Fruit fly (Drosophila melanogaster) whole organism, embryonic: Measurements from ENCODE around the gene CG2321.

ENCODE experiments used
- Abd-B ChIP-seq: fragments of 200-800 bp; sonication (Bioruptor generic); optimal IDR thresholded peaks from 2 replicates; lab custom pipeline; 2018; ENCODE audit warnings: missing biosample characterization, mild to moderate bottlenecking, missing genetic modification characterization, moderate library complexity
- Blimp-1 ChIP-seq: fragments of 200-800 bp; sonication (Bioruptor generic); optimal IDR thresholded peaks from 3 replicates; lab custom pipeline; 2018; ENCODE audit warnings: missing biosample characterization, missing genetic modification characterization, mild to moderate bottlenecking, moderate library complexity, missing genetic modification reagents
- CG10654 ChIP-seq: fragments of 200-800 bp; sonication (Bioruptor generic); optimal IDR thresholded peaks from 2 replicates; lab custom pipeline; 2016; ENCODE audit warnings: missing biosample characterization, missing genetic modification characterization
- CG12104 ChIP-seq: fragments of 200-800 bp; sonication (Bioruptor generic); optimal IDR thresholded peaks from 3 replicates; lab custom pipeline; 2016; ENCODE audit warnings: missing biosample characterization, missing genetic modification characterization
- CG13123 ChIP-seq: fragments of 200-800 bp; sonication (Bioruptor generic); optimal IDR thresholded peaks from 2 replicates; lab custom pipeline; 2016; ENCODE audit warnings: missing biosample characterization, missing genetic modification characterization
- CG13296 ChIP-seq: fragments of 200-800 bp; sonication (Bioruptor generic); optimal IDR thresholded peaks from 3 replicates; lab custom pipeline; 2018; ENCODE audit warnings: missing biosample characterization, mild to moderate bottlenecking, missing genetic modification characterization
- CG13775 ChIP-seq: fragments of 200-800 bp; sonication (Bioruptor generic); optimal IDR thresholded peaks from 3 replicates; lab custom pipeline; 2017; ENCODE audit warnings: missing biosample characterization, mild to moderate bottlenecking, missing genetic modification characterization
- CG17328 ChIP-seq: fragments of 200-800 bp; sonication (Bioruptor generic); IDR thresholded peaks from 2 replicates; pipeline ENCODE4 v1.3.6; 2022; ENCODE audit warnings: missing biosample characterization, missing genetic modification characterization
- CG2875 ChIP-seq: fragments of 200-800 bp; sonication (Bioruptor generic); optimal IDR thresholded peaks from 2 replicates; lab custom pipeline; 2017; ENCODE audit warnings: missing biosample characterization, mild to moderate bottlenecking, missing genetic modification characterization, missing genetic modification reagents
- CG32767 ChIP-seq: fragments of 200-800 bp; sonication (Bioruptor generic); IDR thresholded peaks from 2 replicates; pipeline ENCODE4 v1.3.6; 2022; ENCODE audit warnings: missing biosample characterization, missing genetic modification characterization
- CG32772 ChIP-seq: fragments of 200-800 bp; sonication (Bioruptor generic); IDR thresholded peaks from 2 replicates; pipeline ENCODE4 v1.3.6; 2022; ENCODE audit warnings: missing biosample characterization, missing genetic modification characterization
- CG33557 ChIP-seq: fragments of 200-800 bp; sonication (Bioruptor generic); optimal IDR thresholded peaks from 2 replicates; lab custom pipeline; 2019; ENCODE audit warnings: missing biosample characterization, mild to moderate bottlenecking, missing genetic modification characterization, moderate library complexity
- CG3407 ChIP-seq: fragments of 200-800 bp; sonication (Bioruptor generic); optimal IDR thresholded peaks from 2 replicates; lab custom pipeline; 2018; ENCODE audit warnings: missing biosample characterization, mild to moderate bottlenecking, missing genetic modification characterization
- CG3995 ChIP-seq: fragments of 200-800 bp; sonication (Bioruptor generic); optimal IDR thresholded peaks from 3 replicates; lab custom pipeline; 2016; ENCODE audit warnings: missing biosample characterization, missing genetic modification characterization
- CG4404 ChIP-seq: fragments of 200-800 bp; sonication (Bioruptor generic); IDR thresholded peaks from 2 replicates; pipeline ENCODE4 v1.3.6; 2022; ENCODE audit warnings: missing biosample characterization, missing genetic modification characterization
- CG4820 ChIP-seq: fragments of 200-800 bp; sonication (Bioruptor generic); optimal IDR thresholded peaks from 3 replicates; lab custom pipeline; 2016; ENCODE audit warnings: missing biosample characterization, missing genetic modification characterization
- CG6254 ChIP-seq: fragments of 200-800 bp; sonication (Bioruptor generic); optimal IDR thresholded peaks from 3 replicates; lab custom pipeline; 2017; ENCODE audit warnings: mild to moderate bottlenecking, missing biosample characterization, missing genetic modification reagents, missing genetic modification characterization
- CG6654 ChIP-seq: fragments of 200-800 bp; sonication (Bioruptor generic); optimal IDR thresholded peaks from 2 replicates; lab custom pipeline; 2017; ENCODE audit warnings: missing biosample characterization, mild to moderate bottlenecking, missing genetic modification characterization
- CG6689 ChIP-seq: fragments of 200-800 bp; sonication (Bioruptor generic); IDR thresholded peaks from 2 replicates; pipeline ENCODE4 v1.3.6; 2022; ENCODE audit warnings: missing biosample characterization, missing genetic modification characterization
- CG8281 ChIP-seq: fragments of 200-800 bp; sonication (Bioruptor generic); optimal IDR thresholded peaks from 2 replicates; lab custom pipeline; 2018; ENCODE audit warnings: missing biosample characterization, mild to moderate bottlenecking, missing genetic modification characterization, moderate library complexity
- Camta ChIP-seq: fragments of 200-800 bp; sonication (Bioruptor generic); optimal IDR thresholded peaks from 2 replicates; lab custom pipeline; 2016; ENCODE audit warnings: missing biosample characterization, missing genetic modification characterization
- CoRest ChIP-seq: fragments of 200-800 bp; sonication (Bioruptor generic); optimal IDR thresholded peaks from 3 replicates; lab custom pipeline; 2018; ENCODE audit warnings: missing biosample characterization, mild to moderate bottlenecking, missing genetic modification characterization, moderate library complexity
- Deaf1 ChIP-seq: fragments of 200-800 bp; optimal IDR thresholded peaks from 3 replicates; lab custom pipeline; 2019; ENCODE audit warnings: missing biosample characterization, mild to moderate bottlenecking, missing genetic modification characterization, moderate library complexity
- Dfd ChIP-seq, 2 experiments: fragments of >200 bp; optimal IDR thresholded peaks; 2 replicates each; lab custom pipeline; 2017; ENCODE audit warnings: missing biosample characterization in 2 of 2, missing genetic modification characterization in 2 of 2
- Dip3 ChIP-seq: fragments of 200-800 bp; sonication (Bioruptor generic); optimal IDR thresholded peaks from 3 replicates; lab custom pipeline; 2016; ENCODE audit warnings: missing biosample characterization, missing genetic modification characterization
- GATAe ChIP-seq: fragments of 200-800 bp; sonication (Bioruptor generic); conservative IDR thresholded peaks from 2 replicates; pipeline ENCODE4 v1.3.6; 2022; ENCODE audit warnings: missing biosample characterization, missing genetic modification characterization
- Kr ChIP-seq: fragments of 200-800 bp; sonication (Bioruptor generic); optimal IDR thresholded peaks from 2 replicates; lab custom pipeline; 2017; ENCODE audit warnings: missing biosample characterization, mild to moderate bottlenecking, missing genetic modification characterization
- Side ChIP-seq: fragments of 200-800 bp; sonication (Bioruptor generic); optimal IDR thresholded peaks from 2 replicates; lab custom pipeline; 2016; ENCODE audit warnings: missing biosample characterization, missing genetic modification characterization
- Sox102F ChIP-seq: fragments of 200-800 bp; sonication (Bioruptor generic); optimal IDR thresholded peaks from 2 replicates; lab custom pipeline; 2018; ENCODE audit warnings: missing biosample characterization, mild to moderate bottlenecking, missing genetic modification characterization, moderate library complexity
- abd-A ChIP-seq: fragments of 200-800 bp; sonication (Bioruptor generic); optimal IDR thresholded peaks from 3 replicates; lab custom pipeline; 2019; ENCODE audit warnings: missing biosample characterization, mild to moderate bottlenecking, missing genetic modification characterization, moderate library complexity
- aop ChIP-seq: fragments of 200-800 bp; sonication (Bioruptor generic); IDR thresholded peaks from 2 replicates; pipeline ENCODE4 v1.3.6; 2022; ENCODE audit warnings: missing biosample characterization, missing genetic modification characterization
- chif ChIP-seq, 2 experiments: fragments of 200-800 bp; sonication (Bioruptor generic); optimal IDR thresholded peaks; 3 replicates each; lab custom pipeline; 2016; ENCODE audit warnings: missing biosample characterization in 2 of 2, missing genetic modification characterization in 2 of 2
- dan ChIP-seq: fragments of 200-800 bp; sonication (Bioruptor generic); IDR thresholded peaks from 2 replicates; pipeline ENCODE4 v1.3.6; 2022; ENCODE audit warnings: missing biosample characterization, missing genetic modification characterization
- dpn ChIP-seq, 2 experiments: fragments of 200-800 bp; sonication (Bioruptor generic); optimal IDR thresholded peaks; 3 replicates each; lab custom pipeline; 2016; ENCODE audit warnings: missing biosample characterization in 2 of 2, missing genetic modification characterization in 2 of 2
- gce ChIP-seq: fragments of 200-800 bp; sonication (Bioruptor generic); IDR thresholded peaks from 3 replicates; pipeline ENCODE4 v1.3.6; 2022; ENCODE audit warnings: missing biosample characterization, missing genetic modification characterization
- grau ChIP-seq: fragments of 200-800 bp; optimal IDR thresholded peaks from 3 replicates; lab custom pipeline; 2019; ENCODE audit warnings: missing biosample characterization, mild to moderate bottlenecking, missing genetic modification characterization, moderate library complexity
- hkb ChIP-seq, 2 experiments: fragments of 200-800 bp in 1 of 2; fragments of >200 bp in 1 of 2; sonication (Bioruptor generic) in 1 of 2; IDR thresholded peaks in 1 of 2; optimal IDR thresholded peaks in 1 of 2; 2 replicates each; pipeline versions ENCODE4 v1.3.6 to Lab custom; 2017 to 2022; ENCODE audit warnings: missing biosample characterization in 1 of 2, missing genetic modification characterization in 1 of 2
- jigr1 ChIP-seq: fragments of 200-800 bp; sonication (Bioruptor generic); IDR thresholded peaks from 3 replicates; pipeline ENCODE4 v1.3.6; 2022; ENCODE audit warnings: missing biosample characterization, missing genetic modification characterization
- jing ChIP-seq: fragments of 200-800 bp; sonication (Bioruptor generic); optimal IDR thresholded peaks from 2 replicates; lab custom pipeline; 2018; ENCODE audit warnings: missing biosample characterization, mild to moderate bottlenecking, missing genetic modification characterization
- lbe ChIP-seq: fragments of 200-800 bp; sonication (Bioruptor generic); optimal IDR thresholded peaks from 2 replicates; lab custom pipeline; 2016; ENCODE audit warnings: missing biosample characterization, mild to moderate bottlenecking, missing genetic modification characterization
- lilli ChIP-seq: fragments of 200-800 bp; sonication (Bioruptor generic); optimal IDR thresholded peaks from 3 replicates; lab custom pipeline; 2016; ENCODE audit warnings: missing biosample characterization, missing genetic modification characterization
- lola ChIP-seq, 3 experiments: fragments of >200 bp in 2 of 3; fragments of 200-800 bp in 1 of 3; sonication (Bioruptor generic) in 1 of 3; optimal IDR thresholded peaks; 2 replicates each; lab custom pipeline; 2017 to 2019; ENCODE audit warnings: missing biosample characterization in 3 of 3, missing genetic modification characterization in 3 of 3, mild to moderate bottlenecking in 1 of 3, moderate library complexity in 1 of 3
- maf-S ChIP-seq: fragments of 200-800 bp; sonication (Bioruptor generic); optimal IDR thresholded peaks from 2 replicates; lab custom pipeline; 2016; ENCODE audit warnings: missing biosample characterization, missing genetic modification characterization
- sens ChIP-seq: fragments of 200-800 bp; sonication (Bioruptor generic); peaks from one replicate; lab custom pipeline; 2016; ENCODE audit warnings: missing biosample characterization, missing genetic modification characterization
- seq ChIP-seq: fragments of 200-800 bp; sonication (Bioruptor generic); IDR thresholded peaks from 2 replicates; pipeline ENCODE4 v1.3.6; 2022; ENCODE audit warnings: missing biosample characterization, missing genetic modification characterization
- slp2 ChIP-seq: fragments of 200-800 bp; sonication (Bioruptor generic); optimal IDR thresholded peaks from 2 replicates; lab custom pipeline; 2016; ENCODE audit warnings: missing biosample characterization, missing genetic modification characterization
- tap ChIP-seq: fragments of 200-800 bp; optimal IDR thresholded peaks from 3 replicates; lab custom pipeline; 2019; ENCODE audit warnings: missing biosample characterization, mild to moderate bottlenecking, missing genetic modification characterization, moderate library complexity
- vnd ChIP-seq: fragments of 200-800 bp; sonication (Bioruptor generic); IDR thresholded peaks from 3 replicates; pipeline ENCODE4 v1.3.6; 2022; ENCODE audit warnings: missing biosample characterization, missing genetic modification characterization; ENCODE audit not compliant: partially characterized antibody
- vvl ChIP-seq: fragments of 200-800 bp; sonication (Bioruptor generic); IDR thresholded peaks from 2 replicates; pipeline ENCODE4 v1.3.6; 2022; ENCODE audit warnings: missing biosample characterization, missing genetic modification characterization
- zen ChIP-seq: fragments of 200-800 bp; sonication (Bioruptor generic); optimal IDR thresholded peaks from 3 replicates; lab custom pipeline; 2018; ENCODE audit warnings: missing biosample characterization, mild to moderate bottlenecking, missing genetic modification characterization, moderate library complexity

CG2321 gene

DNA sequence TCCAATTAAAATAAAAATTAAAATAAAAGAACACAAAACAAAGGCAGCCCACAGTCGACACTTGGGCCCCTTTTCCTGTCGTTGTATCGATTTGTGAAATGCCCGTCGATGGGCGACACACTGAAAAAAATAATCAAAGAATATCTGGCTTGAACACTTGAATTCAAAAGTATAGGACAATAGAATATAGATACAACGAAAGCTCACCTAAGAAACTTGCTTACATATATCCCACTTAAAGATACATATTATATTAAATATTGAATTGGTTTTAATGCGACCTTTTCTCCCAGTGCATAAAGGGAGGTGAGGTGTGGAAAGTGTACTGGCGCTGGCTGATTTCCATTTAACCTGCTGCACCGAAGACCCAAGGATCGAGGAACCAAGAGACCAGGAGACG is 33.1 kb upstream of the CG2321 start (continued):
- TF ChIP-seq tap (tag; lab: Kevin White, UChicago) (peak; percentile 58), hkb (optimal IDR thresholded peaks at IDR 0.05; lab: Kevin White, UChicago) (no peak), hkb (GFP tag; IDR thresholded peaks at IDR 0.05; lab: Robert Waterston, UW) (peak; percentile 44; the same call in 1 of the 2 replicates), CG10654 (GFP tag; lab: Kevin White, UChicago) (peak; percentile 44), CG6689 (GFP tag; lab: Robert Waterston, UW) (peak; percentile 52), CG13123 (GFP tag; lab: Kevin White, UChicago) (no peak), GATAe (GFP tag; lab: Robert Waterston, UW) (no peak), aop (GFP tag; lab: Robert Waterston, UW) (no peak), Deaf1 (tag; lab: Kevin White, UChicago) (no peak), grau (peak; percentile 48), Dip3 (GFP tag; lab: Kevin White, UChicago) (no peak), jing (peak; percentile 34), jigr1 (GFP tag; lab: Robert Waterston, UW) (no peak), CG17328 (peak; percentile 82), lbe (GFP tag; lab: Kevin White, UChicago) (peak; percentile 15), CG3995 (GFP tag; lab: Kevin White, UChicago) (no peak), CG8281 (tag; lab: Kevin White, UChicago) (peak; percentile 2), CG33557 (GFP tag; lab: Kevin White, UChicago) (peak; percentile 53), CoRest (tag; lab: Kevin White, UChicago) (peak; percentile 47), Side (GFP tag; lab: Kevin White, UChicago) (no peak), zen (tag; lab: Kevin White, UChicago) (peak; percentile 86), CG3407 (GFP tag; lab: Kevin White, UChicago) (peak; percentile 8), seq (GFP tag; lab: Robert Waterston, UW) (peak; percentile 22; the same call in 1 of the 2 replicates), dpn (GFP tag; optimal IDR thresholded peaks at IDR 0.05; lab: Kevin White, UChicago) (peak in 1 of 2 experiments; percentile 26), Dfd (GFP tag; optimal IDR thresholded peaks at IDR 0.05; lab: Kevin White, UChicago) (no peak), Kr (no peak), dan (GFP tag; lab: Robert Waterston, UW) (peak; percentile 62; the same call in 1 of the 2 replicates), CG32772 (GFP tag; lab: Robert Waterston, UW) (peak; percentile 58), Camta (GFP tag; lab: Kevin White, UChicago) (peak; percentile 13), CG6254 (GFP tag; lab: Kevin White, UChicago) (peak; percentile 32), vvl (GFP tag; lab: Robert Waterston, UW) (peak; percentile 80), CG6654 (GFP tag; lab: Kevin White, UChicago) (no peak), CG12104 (peak; percentile 10), gce (GFP tag; lab: Robert Waterston, UW) (no peak), lilli (GFP tag; lab: Kevin White, UChicago) (peak; percentile 15), slp2 (GFP tag; lab: Kevin White, UChicago) (no peak), CG13296 (GFP tag; lab: Kevin White, UChicago) (no peak), CG32767 (GFP tag; lab: Robert Waterston, UW) (no peak), Sox102F (peak; percentile 49), CG4820 (GFP tag; lab: Kevin White, UChicago) (peak; percentile 73), abd-A (tag; lab: Kevin White, UChicago) (no peak), lola (GFP tag; optimal IDR thresholded peaks at IDR 0.05; lab: Kevin White, UChicago) (peak in 1 of 3 experiments; percentile 80), Blimp-1 (GFP tag; lab: Kevin White, UChicago) (peak; percentile 62), sens (GFP tag; lab: Kevin White, UChicago) (peak; percentile 93), maf-S (GFP tag; lab: Kevin White, UChicago) (no peak), vnd (no peak), CG2875 (GFP tag; lab: Kevin White, UChicago) (peak; percentile 12), CG4404 (GFP tag; lab: Robert Waterston, UW) (peak; percentile 54), chif (GFP tag; optimal IDR thresholded peaks at IDR 0.05; lab: Kevin White, UChicago) (peak; percentile 9 to 54), CG13775 (GFP tag; lab: Kevin White, UChicago) (peak; percentile 45), Abd-B (GFP tag; lab: Kevin White, UChicago) (peak; percentile 24)
